Worm (Caenorhabditis elegans) whole organism, late embryonic: ENCODE data around the gene R13D7.2.

Experiments
- nhr-11 ChIP-seq: fragments of 150-350 bp; optimal IDR thresholded peaks from 2 replicates; lab custom pipeline; 2014; ENCODE audit warnings: missing biosample characterization, missing genetic modification characterization
- sox-4 ChIP-seq: sonication (generic microtip); optimal IDR thresholded peaks from 2 replicates; lab custom pipeline; 2017; ENCODE audit warnings: mild to moderate bottlenecking, missing genetic modification characterization, inconsistent platforms, missing compliant biosample characterization

- TF ChIP-seq sox-4 (tag; lab: Kevin White, UChicago) (no peak), nhr-11 (tag; lab: Kevin White, UChicago) (no peak)
These were observed 27.2 kb downstream of the R13D7.2 start for ce11 chrV:7436911-7437310.
